Fruit fly (Drosophila melanogaster): ENCODE results near the gene Krn.

Krn gene

dm6 chr3L:17658423-17659267 is 4.6 kb upstream of the Krn start (continued):
- TF ChIP-seq chm (GFP tag; IDR thresholded peaks at IDR 0.05) (peak; percentile 88; the same call in 1 of the 2 replicates), CG13123 (GFP tag; optimal IDR thresholded peaks at IDR 0.05) (peak; percentile 61), insv (GFP tag; optimal IDR thresholded peaks at IDR 0.05) (peak in 1 of 2 experiments; percentile 4), CG14860 (GFP tag; IDR thresholded peaks at IDR 0.05; ENCODE audit: partially characterized antibody) (no peak), Oaz (GFP tag; IDR thresholded peaks at IDR 0.05) (peak; percentile 77), Usf (GFP tag; optimal IDR thresholded peaks at IDR 0.05) (peak; percentile 45), ci (GFP tag; IDR thresholded peaks at IDR 0.05) (peak; percentile 97), CG9932 (GFP tag; IDR thresholded peaks at IDR 0.05) (peak; percentile 97), dmrt11E (tag; optimal IDR thresholded peaks at IDR 0.05) (peak; percentile 48), dan (GFP tag; IDR thresholded peaks at IDR 0.05) (no peak), cato (GFP tag; optimal IDR thresholded peaks at IDR 0.05; ENCODE audit: borderline replicate concordance) (peak; percentile 19), CG11696 (GFP tag; IDR thresholded peaks at IDR 0.05) (peak; percentile 80), MBD-R2 (GFP tag; IDR thresholded peaks at IDR 0.05) (peak; percentile 89), Abd-B (GFP tag; optimal IDR thresholded peaks at IDR 0.05) (peak; percentile 71), Jarid2 (GFP tag; optimal IDR thresholded peaks at IDR 0.05) (peak; percentile 10), fd96Cb (tag; optimal IDR thresholded peaks at IDR 0.05) (peak; percentile 81), CG6765 (GFP tag; optimal IDR thresholded peaks at IDR 0.05) (peak; percentile 73), HLH3B (GFP tag; IDR thresholded peaks at IDR 0.05) (peak; percentile 89), jumu (GFP tag; optimal IDR thresholded peaks at IDR 0.05) (peak; percentile 86), cg (GFP tag; optimal IDR thresholded peaks at IDR 0.05) (no peak), crol (GFP tag; IDR thresholded peaks at IDR 0.05) (0 out of 2 replicates have a peak, but pooled peaks have one; percentile 27), sisA (GFP tag; IDR thresholded peaks at IDR 0.05) (peak; percentile 91), usp (GFP tag; optimal IDR thresholded peaks at IDR 0.05) (no peak), MESR4 (GFP tag; optimal IDR thresholded peaks at IDR 0.05) (peak; percentile 27), amos (GFP tag; IDR thresholded peaks at IDR 0.05; ENCODE audit: partially characterized antibody) (no peak), repo (GFP tag; optimal IDR thresholded peaks at IDR 0.05) (peak; percentile 79), CG6272 (GFP tag; IDR thresholded peaks at IDR 0.05) (peak; percentile 86), CG10147 (GFP tag; optimal IDR thresholded peaks at IDR 0.05) (peak; percentile 84), CG10979 (tag; optimal IDR thresholded peaks at IDR 0.05) (peak; percentile 59), Nf-YB (GFP tag; optimal IDR thresholded peaks at IDR 0.05) (peak; percentile 62), CG8388 (GFP tag; optimal IDR thresholded peaks at IDR 0.05) (peak; percentile 75), CG11723 (GFP tag; optimal IDR thresholded peaks at IDR 0.05) (peak; percentile 78), rib (GFP tag; IDR thresholded peaks at IDR 0.05) (peak; percentile 95), zfh1 (GFP tag; IDR thresholded peaks at IDR 0.05) (peak; percentile 93), caup (GFP tag; optimal IDR thresholded peaks at IDR 0.05; ENCODE audit: severe bottlenecking) (peak; percentile 91), CG17186 (GFP tag; optimal IDR thresholded peaks at IDR 0.05) (peak; percentile 48), Six4 (GFP tag; optimal IDR thresholded peaks at IDR 0.05) (peak; percentile 74), HmgD (GFP tag; optimal IDR thresholded peaks at IDR 0.05) (peak; percentile 73), Fer2 (tag; optimal IDR thresholded peaks at IDR 0.05) (peak; percentile 57), pzg (GFP tag; optimal IDR thresholded peaks at IDR 0.05) (peak; percentile 27), CG8290 (GFP tag; optimal IDR thresholded peaks at IDR 0.05) (peak; percentile 62), CG8290 (tag; optimal IDR thresholded peaks at IDR 0.05) (peak in 1 of 2 experiments; percentile 99), NFAT (GFP tag; IDR thresholded peaks at IDR 0.05) (peak; percentile 97), CG10543 (GFP tag; optimal IDR thresholded peaks at IDR 0.05) (peak; percentile 80), tup (GFP tag; optimal IDR thresholded peaks at IDR 0.05) (peak; percentile 81), CG6791 (GFP tag; IDR thresholded peaks at IDR 0.05; ENCODE audit: partially characterized antibody) (no peak), Hmx (GFP tag; optimal IDR thresholded peaks at IDR 0.05) (peak; percentile 64), CG4282 (GFP tag; optimal IDR thresholded peaks at IDR 0.05) (peak; percentile 85)

Data from whole organism, embryonic.